Worm (Caenorhabditis elegans): ENCODE measurements around the gene try-3.
A peak's percentile ranks its signal among the peaks of the same experiment; 100 is the strongest.

DNA sequence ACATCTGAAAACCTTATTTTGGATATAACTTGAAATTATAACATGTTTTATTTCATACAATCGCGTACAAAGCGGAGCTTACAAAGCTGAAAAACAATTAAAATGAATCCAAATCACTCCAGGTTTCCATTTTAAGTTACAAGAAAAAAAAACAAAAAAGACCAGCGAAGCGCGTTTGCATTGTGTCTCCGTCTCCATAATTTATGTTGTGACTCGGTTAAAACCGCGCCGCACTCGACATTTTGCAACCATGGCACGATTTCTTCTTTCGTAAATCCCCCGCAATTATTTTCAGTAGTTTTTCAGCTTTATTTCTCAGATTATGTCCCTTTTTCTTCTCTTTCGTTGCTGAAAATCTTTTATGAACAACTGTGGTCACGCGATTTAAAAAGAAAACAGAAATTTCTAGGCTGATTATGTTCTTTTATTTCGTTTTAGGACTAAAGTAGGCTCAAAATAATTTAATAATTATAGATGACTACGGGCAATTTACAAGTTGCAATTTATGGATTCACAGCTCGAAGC is 28.5 kb downstream of the try-3 start, which contains the start of the genes F38A5.2 and dnj-11:
- TF ChIP-seq ama-1 (optimal IDR thresholded peaks at IDR 0.05) (no peak), ceh-13 (GFP tag; optimal IDR thresholded peaks at IDR 0.05) (no peak), B0310.2 (tag; optimal IDR thresholded peaks at IDR 0.05) (no peak), F13C5.2 (tag; optimal IDR thresholded peaks at IDR 0.05) (peak; percentile 59)
